Fruit fly (Drosophila melanogaster): Measurements from ENCODE around the gene CG33223.

dm6 chrX:8460232-8460631 lies 23.5 kb downstream of the CG33223 start:
- TF ChIP-seq CG15336 (GFP tag; IDR thresholded peaks at IDR 0.05), result no peak
- no peak for TF ChIP-seq Blimp-1 (GFP tag; optimal IDR thresholded peaks at IDR 0.05)
- TF ChIP-seq CG11902 (GFP tag; optimal IDR thresholded peaks at IDR 0.05), result no peak
- no peak for TF ChIP-seq CG16779 (tag; optimal IDR thresholded peaks at IDR 0.05)
- TF ChIP-seq Sox14 (GFP tag; optimal IDR thresholded peaks at IDR 0.05), result no peak
- TF ChIP-seq Eip78C (GFP tag), result no peak
- no peak for TF ChIP-seq CG11762 (GFP tag; optimal IDR thresholded peaks at IDR 0.05; ENCODE audit: insufficient read depth)
- TF ChIP-seq CG7368 (GFP tag; optimal IDR thresholded peaks at IDR 0.05), result no peak
- no peak for TF ChIP-seq Ets96B (tag; optimal IDR thresholded peaks at IDR 0.05)
